Fruit fly (Drosophila melanogaster): Measurements from ENCODE around the gene Brd8.
A peak's percentile ranks its signal among the peaks of the same experiment; 100 is the strongest.

The Brd8 gene

dm6 chr3R:29210091-29210490, 13.2 kb upstream of the Brd8 start:
- no peak for TF ChIP-seq CTCF (optimal IDR thresholded peaks at IDR 0.05)
- no peak for TF ChIP-seq CG8478 (optimal IDR thresholded peaks at IDR 0.05)

dm6 chr3R:29210542-29211393, 12.5 kb upstream of the Brd8 start:
- TF ChIP-seq CTCF (optimal IDR thresholded peaks at IDR 0.05) (no peak), CG8478 (optimal IDR thresholded peaks at IDR 0.05) (no peak)

- TF ChIP-seq CTCF (optimal IDR thresholded peaks at IDR 0.05) (no peak), CG8478 (optimal IDR thresholded peaks at IDR 0.05) (no peak)
Observed at dm6 chr3R:29211702-29212101, 11.6 kb upstream of the Brd8 start.

- TF ChIP-seq CG8478 (optimal IDR thresholded peaks at IDR 0.05) (no peak), CTCF (optimal IDR thresholded peaks at IDR 0.05) (no peak)
Observed at dm6 chr3R:29212534-29212933, 10.8 kb upstream of the Brd8 start.

DNA sequence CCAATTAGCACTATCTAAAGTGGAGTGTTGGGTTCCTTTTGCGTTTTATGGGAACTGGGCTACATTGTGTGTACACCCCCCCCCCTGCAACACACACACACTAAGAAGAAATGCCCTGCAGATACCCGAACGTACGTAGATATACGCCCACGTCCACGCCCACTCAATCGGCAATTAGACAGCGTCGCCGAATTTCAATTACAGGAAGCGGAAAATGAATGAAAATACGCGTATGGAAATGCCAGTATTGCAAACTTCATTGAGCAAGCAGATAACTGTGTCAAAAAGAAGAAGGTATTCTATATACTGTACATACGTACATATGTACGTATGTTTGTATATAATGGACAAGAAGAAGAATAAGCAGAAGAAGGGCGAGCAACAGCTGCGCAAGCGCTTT, 9.9 kb upstream of the Brd8 start:
- TF ChIP-seq CTCF (optimal IDR thresholded peaks at IDR 0.05) (no peak), CG8478 (optimal IDR thresholded peaks at IDR 0.05) (no peak)

dm6 chr3R:29214262-29214661, 9.0 kb upstream of the Brd8 start:
- peak; percentile 34 for TF ChIP-seq CG8478 (optimal IDR thresholded peaks at IDR 0.05)
- TF ChIP-seq CTCF (optimal IDR thresholded peaks at IDR 0.05): no peak

DNA sequence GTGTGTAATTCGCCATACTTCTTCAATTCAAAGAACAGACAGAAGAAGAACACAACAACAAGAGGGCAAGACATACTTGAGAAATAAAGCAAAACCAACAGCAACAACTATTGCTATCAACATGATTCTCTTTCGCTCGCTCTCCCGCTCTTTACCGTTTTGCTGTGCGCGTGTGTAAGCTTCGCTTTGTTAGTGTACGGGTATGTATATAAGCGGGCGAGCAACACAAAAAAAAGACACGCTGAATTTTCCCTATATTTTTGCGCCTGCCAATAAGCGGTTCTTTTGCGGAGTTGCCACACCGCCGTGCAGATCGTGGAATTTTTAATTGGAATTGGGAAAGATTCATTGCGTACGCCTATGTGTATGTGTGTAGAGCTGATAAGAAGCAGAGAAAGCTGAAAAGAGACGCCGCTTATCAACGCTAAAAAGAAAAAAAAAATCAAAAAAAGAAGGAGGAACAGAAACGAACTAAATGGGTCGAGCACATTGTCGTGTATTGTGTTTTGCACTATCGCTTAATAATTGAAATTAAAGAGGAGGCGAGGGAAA, 8.2 kb upstream of the Brd8 start:
- TF ChIP-seq CTCF (optimal IDR thresholded peaks at IDR 0.05) (no peak), CG8478 (optimal IDR thresholded peaks at IDR 0.05) (no peak)

DNA sequence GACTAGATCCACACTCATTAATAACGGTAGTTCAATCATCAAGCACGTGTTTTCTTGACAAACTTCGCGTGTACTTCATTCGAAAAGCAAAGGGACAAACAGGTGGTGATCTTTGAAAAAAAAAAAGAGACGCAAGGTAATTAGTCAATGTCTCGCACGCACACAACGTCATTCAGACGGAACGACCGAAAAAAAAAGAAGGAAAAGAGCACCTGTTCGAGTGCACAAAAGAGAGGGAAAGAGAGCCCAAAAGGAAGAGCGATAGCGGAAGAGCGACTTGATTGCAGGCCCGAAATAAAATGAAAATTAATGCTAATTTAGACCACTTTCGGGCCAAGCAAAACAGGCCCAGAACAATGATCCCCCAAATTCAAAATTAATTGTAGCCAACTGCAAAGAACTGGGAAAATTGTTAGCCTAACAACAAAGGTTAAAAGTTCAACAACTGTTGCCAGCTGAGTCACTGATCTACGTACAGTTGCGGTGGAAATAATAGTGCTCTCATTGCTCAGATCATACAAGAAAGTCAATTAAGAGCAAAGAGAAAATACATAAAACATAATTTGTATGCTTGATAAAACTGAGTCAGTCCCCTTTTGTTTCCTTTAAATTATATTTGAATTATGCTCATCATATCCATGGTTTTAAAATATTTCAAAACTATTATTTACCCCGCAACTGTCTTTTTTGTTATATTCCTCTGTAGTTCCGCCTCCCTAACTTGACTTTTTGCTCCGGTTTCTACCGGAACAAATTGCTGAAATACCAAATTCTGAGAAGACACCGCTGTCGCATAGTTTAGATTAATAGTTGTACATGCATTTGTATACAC, 7.4 kb upstream of the Brd8 start:
- no peak for TF ChIP-seq CTCF (optimal IDR thresholded peaks at IDR 0.05)
- no peak for TF ChIP-seq CG8478 (optimal IDR thresholded peaks at IDR 0.05)

- no peak for TF ChIP-seq CTCF (optimal IDR thresholded peaks at IDR 0.05)
- TF ChIP-seq CG8478 (optimal IDR thresholded peaks at IDR 0.05): no peak
Observed at dm6 chr3R:29216484-29216863, 6.8 kb upstream of the Brd8 start.

dm6 chr3R:29217309-29217708, 6.0 kb upstream of the Brd8 start:
- TF ChIP-seq CTCF (optimal IDR thresholded peaks at IDR 0.05): no peak
- no peak for TF ChIP-seq CG8478 (optimal IDR thresholded peaks at IDR 0.05)

- no peak for TF ChIP-seq CG8478 (optimal IDR thresholded peaks at IDR 0.05)
- TF ChIP-seq CTCF (optimal IDR thresholded peaks at IDR 0.05): no peak
Observed at dm6 chr3R:29218001-29218400, 5.3 kb upstream of the Brd8 start.

dm6 chr3R:29219948-29220347, 3.3 kb upstream of the Brd8 start, which contains the start of gene eEF1gamma:
TSS of gene eEF1gamma (plus strand) at chr3R:29220172.
- TF ChIP-seq CTCF (optimal IDR thresholded peaks at IDR 0.05) (peak; percentile 10 to 24), CG8478 (optimal IDR thresholded peaks at IDR 0.05) (no peak)

dm6 chr3R:29220585-29220984, 2.7 kb upstream of the Brd8 start:
- TF ChIP-seq CG8478 (optimal IDR thresholded peaks at IDR 0.05): no peak
- no peak for TF ChIP-seq CTCF (optimal IDR thresholded peaks at IDR 0.05)

- no peak for TF ChIP-seq CTCF (optimal IDR thresholded peaks at IDR 0.05)
Observed at dm6 chr3R:29221168-29221567, 2.1 kb upstream of the Brd8 start.

- TF ChIP-seq CTCF (optimal IDR thresholded peaks at IDR 0.05) (no peak), CG8478 (optimal IDR thresholded peaks at IDR 0.05) (no peak)
Observed at dm6 chr3R:29227675-29228211, 4.5 kb downstream of the Brd8 start, which contains the start of gene CG14507. TSS of gene CG14507 (minus strand) at chr3R:29227725.
